Worm (Caenorhabditis elegans) whole organism, midembryonic: Measurements from ENCODE around the gene ugt-42.

Experiments used
- T22C8.4 ChIP-seq: fragments of 200-800 bp; sonication (Bioruptor generic); IDR thresholded peaks from 2 replicates; pipeline ENCODE4 v1.3.6; 2022; ENCODE audit warnings: missing genetic modification characterization, missing compliant biosample characterization
- cog-1 ChIP-seq: sonication (generic microtip); optimal IDR thresholded peaks from 2 replicates; lab custom pipeline; 2016; ENCODE audit warnings: missing genetic modification characterization, missing compliant biosample characterization
- flt-1 ChIP-seq: fragments of 200-800 bp; sonication (Bioruptor generic); IDR thresholded peaks from 2 replicates; pipeline ENCODE4 v1.3.6; 2022; ENCODE audit warnings: missing genetic modification characterization, missing compliant biosample characterization
- klf-2 ChIP-seq: fragments of 200-800 bp; sonication (Bioruptor generic); conservative IDR thresholded peaks from 2 replicates; pipeline ENCODE4 v1.3.6; 2022; ENCODE audit warnings: missing genetic modification reagents, missing genetic modification characterization, missing compliant biosample characterization
- med-1 ChIP-seq: sonication (generic microtip); optimal IDR thresholded peaks from 2 replicates; lab custom pipeline; 2017; ENCODE audit warnings: missing genetic modification characterization, mild to moderate bottlenecking, missing compliant biosample characterization, antibody characterized with exemption, missing genetic modification reagents; ENCODE audit not compliant: insufficient read depth
- ref-1 ChIP-seq: fragments of 200-800 bp; sonication (Bioruptor generic); conservative IDR thresholded peaks from 2 replicates; pipeline ENCODE4 v1.3.6; 2022; ENCODE audit warnings: missing genetic modification reagents, missing genetic modification characterization, missing compliant biosample characterization
- tab-1 ChIP-seq: fragments of 200-800 bp; sonication (Bioruptor generic); IDR thresholded peaks from 2 replicates; pipeline ENCODE4 v1.3.6; 2022; ENCODE audit warnings: missing genetic modification characterization, missing compliant biosample characterization
- ztf-23 ChIP-seq: fragments of 200-800 bp; sonication (Bioruptor generic); IDR thresholded peaks from 2 replicates; pipeline ENCODE4 v1.3.6; 2022; ENCODE audit warnings: missing genetic modification reagents, missing genetic modification characterization, missing compliant biosample characterization
- ztf-29 ChIP-seq: fragments of 200-800 bp; sonication (Bioruptor generic); IDR thresholded peaks from 2 replicates; pipeline ENCODE4 v1.3.6; 2022; ENCODE audit warnings: missing genetic modification reagents, missing genetic modification characterization, missing compliant biosample characterization

Gene ugt-42

DNA sequence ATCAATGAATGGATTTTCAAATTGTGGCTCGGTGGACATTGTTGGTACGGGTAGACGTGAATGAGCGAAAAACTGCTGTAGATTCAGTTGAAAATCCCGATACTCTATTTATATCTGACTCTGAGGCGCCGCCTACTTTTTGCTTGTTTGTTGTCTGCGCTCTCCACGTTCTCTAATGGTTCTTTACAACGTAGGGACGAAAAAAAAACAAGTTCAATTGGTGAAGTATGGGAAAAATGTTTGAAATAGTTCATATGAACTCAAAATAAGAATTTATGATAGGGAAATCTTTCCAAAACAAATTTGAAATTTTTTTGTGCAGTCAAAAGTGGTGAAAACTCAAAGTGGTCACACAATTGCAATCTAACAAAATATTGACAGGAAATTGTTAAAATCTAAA is 12.1 kb upstream of the ugt-42 start, which contains the start of gene F48G7.10:
TSS of gene F48G7.10 (minus strand) at position 101 of the 400 bp plus-strand sequence.
- TF ChIP-seq klf-2 (GFP tag; lab: Robert Waterston, UW) (no peak), ztf-23 (GFP tag; lab: Robert Waterston, UW) (no peak), flt-1 (GFP tag; lab: Robert Waterston, UW) (no peak), med-1 (GFP tag; lab: Kevin White, UChicago) (no peak), tab-1 (GFP tag; lab: Robert Waterston, UW) (no peak), ztf-29 (no peak), ref-1 (GFP tag; lab: Robert Waterston, UW) (no peak), cog-1 (tag; lab: Kevin White, UChicago) (no peak), T22C8.4 (GFP tag; lab: Robert Waterston, UW) (no peak)

DNA sequence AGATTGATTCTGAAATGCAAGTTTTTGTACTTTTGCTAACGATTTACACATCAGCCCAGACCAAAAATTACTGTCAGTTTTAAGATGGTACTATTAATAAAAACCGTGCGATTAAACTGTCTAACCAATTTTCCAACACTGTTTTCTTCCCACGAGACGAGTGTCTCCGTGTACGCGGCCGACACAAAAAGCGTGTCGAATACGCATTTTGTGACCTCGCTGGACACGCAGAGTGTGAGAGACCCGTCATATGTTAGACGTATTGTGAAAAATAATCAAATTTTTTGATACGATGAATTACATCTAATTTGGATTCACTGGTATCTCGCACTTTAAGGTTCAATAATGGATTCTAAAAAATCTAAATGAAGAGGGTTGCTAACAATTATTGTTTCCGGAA is 11.4 kb upstream of the ugt-42 start:
- TF ChIP-seq ztf-29 = no peak
- no peak for TF ChIP-seq cog-1 (tag; lab: Kevin White, UChicago)
- no peak for TF ChIP-seq tab-1 (GFP tag; lab: Robert Waterston, UW)
- TF ChIP-seq T22C8.4 (GFP tag; lab: Robert Waterston, UW) = no peak
- TF ChIP-seq ref-1 (GFP tag; lab: Robert Waterston, UW) = no peak
- TF ChIP-seq flt-1 (GFP tag; lab: Robert Waterston, UW) = no peak
- TF ChIP-seq klf-2 (GFP tag; lab: Robert Waterston, UW) = no peak
- no peak for TF ChIP-seq med-1 (GFP tag; lab: Kevin White, UChicago)
- no peak for TF ChIP-seq ztf-23 (GFP tag; lab: Robert Waterston, UW)

- TF ChIP-seq ztf-29 (no peak), cog-1 (tag; lab: Kevin White, UChicago) (no peak)
These were observed 10.7 kb upstream of the ugt-42 start, which contains the start of gene pals-31 for ce11 chrV:636281-636680. Gene pals-31 (plus strand): TSS chrV:636581.

DNA sequence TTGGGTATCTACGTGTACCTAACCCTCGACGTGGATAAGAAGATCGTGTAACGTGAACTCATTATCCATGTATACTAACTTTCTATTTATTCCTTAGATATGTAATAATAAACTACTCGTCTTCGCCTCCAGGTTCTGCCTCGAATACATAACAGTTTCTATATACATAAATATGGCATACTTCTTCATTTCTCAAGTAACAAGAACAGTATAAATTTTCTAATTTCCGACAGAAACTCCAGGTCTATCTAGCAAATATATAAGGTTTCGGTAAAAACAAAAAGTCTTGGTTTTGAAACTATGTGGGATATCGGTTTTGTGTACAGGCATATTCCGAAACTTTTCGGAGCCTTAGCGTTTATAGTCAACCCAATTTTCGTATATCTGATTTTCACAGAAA is 8.7 kb upstream of the ugt-42 start, which contains the start of gene srj-37:
TSS of gene srj-37 (plus strand) at position 301 of the 400 bp plus-strand sequence.
- TF ChIP-seq tab-1 (GFP tag; lab: Robert Waterston, UW) (no peak), ztf-29 (no peak), ztf-23 (GFP tag; lab: Robert Waterston, UW) (no peak), med-1 (GFP tag; lab: Kevin White, UChicago) (no peak), T22C8.4 (GFP tag; lab: Robert Waterston, UW) (no peak), cog-1 (tag; lab: Kevin White, UChicago) (no peak), flt-1 (GFP tag; lab: Robert Waterston, UW) (no peak), klf-2 (GFP tag; lab: Robert Waterston, UW) (no peak), ref-1 (GFP tag; lab: Robert Waterston, UW) (no peak)

DNA sequence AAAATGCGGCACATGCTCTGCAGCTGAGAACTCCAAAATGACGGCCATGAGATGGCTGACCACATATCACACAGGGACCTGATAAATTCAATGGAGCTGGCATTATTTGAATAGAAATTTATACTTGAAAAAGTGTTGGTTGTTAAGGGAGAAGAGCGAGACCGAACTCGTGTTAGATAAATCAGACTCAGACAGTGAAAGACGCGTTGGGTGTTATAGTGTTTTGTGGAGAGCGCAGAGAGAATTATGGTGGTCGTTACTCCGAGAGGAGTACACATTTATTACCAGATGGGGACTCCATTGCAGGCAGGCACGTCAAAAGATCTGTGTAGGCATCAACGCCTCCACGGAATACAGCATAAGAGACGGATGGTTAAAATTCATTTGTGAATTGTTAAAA is 4.2 kb upstream of the ugt-42 start, which contains the start of gene nhr-190:
TSS of gene nhr-190 (minus strand) at position 175 of the 400 bp plus-strand sequence.
- no peak for TF ChIP-seq ref-1 (GFP tag; lab: Robert Waterston, UW)
- no peak for TF ChIP-seq med-1 (GFP tag; lab: Kevin White, UChicago)
- TF ChIP-seq T22C8.4 (GFP tag; lab: Robert Waterston, UW) = no peak
- no peak for TF ChIP-seq klf-2 (GFP tag; lab: Robert Waterston, UW)
- TF ChIP-seq ztf-23 (GFP tag; lab: Robert Waterston, UW) = no peak
- no peak for TF ChIP-seq tab-1 (GFP tag; lab: Robert Waterston, UW)
- no peak for TF ChIP-seq ztf-29
- no peak for TF ChIP-seq cog-1 (tag; lab: Kevin White, UChicago)
- no peak for TF ChIP-seq flt-1 (GFP tag; lab: Robert Waterston, UW)

DNA sequence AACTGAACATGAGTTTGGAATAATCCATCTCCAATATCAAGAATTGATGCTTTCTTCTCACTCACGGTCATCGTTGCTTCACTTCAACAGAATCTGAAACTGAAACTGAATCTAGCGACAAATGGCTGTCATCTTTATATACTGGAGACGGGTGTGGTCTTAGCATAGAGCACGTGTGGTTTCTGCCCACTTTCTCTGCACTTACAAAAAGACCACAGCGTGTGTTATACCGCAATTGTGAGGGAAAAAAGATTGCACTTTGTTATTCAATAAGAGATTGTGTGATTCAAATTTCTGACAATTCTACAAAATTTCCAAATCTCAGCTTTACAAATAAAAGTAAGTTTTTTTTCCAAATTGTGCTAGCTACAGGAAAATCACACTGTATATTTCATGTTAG is 859 bp upstream of the ugt-42 start, which contains the start of gene F48G7.12:
TSS of gene F48G7.12 (minus strand) at position 101 of the 400 bp plus-strand sequence.
- TF ChIP-seq cog-1 (tag; lab: Kevin White, UChicago) (no peak), ztf-29 (no peak), med-1 (GFP tag; lab: Kevin White, UChicago) (no peak), ztf-23 (GFP tag; lab: Robert Waterston, UW) (no peak), T22C8.4 (GFP tag; lab: Robert Waterston, UW) (no peak), ref-1 (GFP tag; lab: Robert Waterston, UW) (no peak)

- TF ChIP-seq cog-1 (tag; lab: Kevin White, UChicago) = no peak
- TF ChIP-seq ztf-29 = no peak
- TF ChIP-seq flt-1 (GFP tag; lab: Robert Waterston, UW) = no peak
- no peak for TF ChIP-seq tab-1 (GFP tag; lab: Robert Waterston, UW)
- TF ChIP-seq med-1 (GFP tag; lab: Kevin White, UChicago) = no peak
- TF ChIP-seq T22C8.4 (GFP tag; lab: Robert Waterston, UW) = no peak
- TF ChIP-seq ref-1 (GFP tag; lab: Robert Waterston, UW) = no peak
- TF ChIP-seq ztf-23 (GFP tag; lab: Robert Waterston, UW) = no peak
- no peak for TF ChIP-seq klf-2 (GFP tag; lab: Robert Waterston, UW)
These were observed 6.0 kb downstream of the ugt-42 start, which contains the start of gene srj-5 for ce11 chrV:652940-653339. Gene srj-5 (minus strand): TSS chrV:653040.

DNA sequence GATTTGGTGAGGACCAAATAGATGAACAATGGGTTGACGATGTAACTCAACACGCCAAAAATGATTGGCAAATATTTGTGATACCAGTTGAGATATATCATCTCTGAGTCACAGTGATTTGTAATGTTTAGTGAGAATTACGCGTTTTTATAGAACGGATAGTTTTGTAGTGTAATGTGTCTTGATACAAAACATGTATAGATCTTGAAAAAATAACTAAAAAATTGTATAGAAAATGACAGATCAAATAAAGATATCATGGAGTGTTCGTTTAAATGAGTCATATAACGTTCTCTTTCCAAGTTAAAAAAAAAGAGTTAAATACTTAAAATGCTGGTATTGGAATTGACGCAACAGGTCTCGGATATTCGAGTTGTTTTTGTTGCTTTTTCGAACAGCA is 7.4 kb downstream of the ugt-42 start, which contains the start of gene srj-6:
TSS of gene srj-6 (minus strand) at position 101 of the 400 bp plus-strand sequence.
- TF ChIP-seq med-1 (GFP tag; lab: Kevin White, UChicago) (no peak), cog-1 (tag; lab: Kevin White, UChicago) (no peak), ref-1 (GFP tag; lab: Robert Waterston, UW) (no peak), tab-1 (GFP tag; lab: Robert Waterston, UW) (no peak), klf-2 (GFP tag; lab: Robert Waterston, UW) (no peak), ztf-23 (GFP tag; lab: Robert Waterston, UW) (no peak), ztf-29 (no peak), T22C8.4 (GFP tag; lab: Robert Waterston, UW) (no peak), flt-1 (GFP tag; lab: Robert Waterston, UW) (no peak)

ce11 chrV:655823-656222 is 8.8 kb downstream of the ugt-42 start, which contains the start of gene srh-245:
Gene srh-245 (minus strand): TSS chrV:655923.
- no peak for TF ChIP-seq ztf-23 (GFP tag; lab: Robert Waterston, UW)
- no peak for TF ChIP-seq ztf-29
- no peak for TF ChIP-seq ref-1 (GFP tag; lab: Robert Waterston, UW)
- TF ChIP-seq klf-2 (GFP tag; lab: Robert Waterston, UW) = no peak
- TF ChIP-seq med-1 (GFP tag; lab: Kevin White, UChicago) = no peak
- no peak for TF ChIP-seq cog-1 (tag; lab: Kevin White, UChicago)
- TF ChIP-seq flt-1 (GFP tag; lab: Robert Waterston, UW) = no peak
- no peak for TF ChIP-seq tab-1 (GFP tag; lab: Robert Waterston, UW)
- TF ChIP-seq T22C8.4 (GFP tag; lab: Robert Waterston, UW) = no peak
